Worm (Caenorhabditis elegans): ENCODE measurements around the gene try-1.
"Not testable (repeated sequence)": the region's sequence is repeated elsewhere in the genome, so short reads cannot be mapped to it uniquely, and the experiment has no call there.

- not testable (repeated sequence) for TF ChIP-seq nhr-237 (tag; optimal IDR thresholded peaks at IDR 0.05); unc-62 (GFP tag; optimal IDR thresholded peaks at IDR 0.05); bed-3 (GFP tag; optimal IDR thresholded peaks at IDR 0.05); elt-3 (tag; optimal IDR thresholded peaks at IDR 0.05); mep-1 (tag; optimal IDR thresholded peaks at IDR 0.05); snpc-4 (tag; optimal IDR thresholded peaks at IDR 0.05); unc-39 (tag; optimal IDR thresholded peaks at IDR 0.05); ceh-83 (GFP tag; optimal IDR thresholded peaks at IDR 0.05); ham-2 (GFP tag; optimal IDR thresholded peaks at IDR 0.05)
These were observed 45.6 kb downstream of the try-1 start, which contains the start of gene sgt-1 for ce11 chrII:4903696-4904095.

Data from whole organism, mixed stage, embryonic.